Worm (Caenorhabditis elegans) whole organism, young adult: ENCODE data around the gene zgpa-1.
A peak's percentile ranks its signal among the peaks of the same experiment; 100 is the strongest.

Experiments used
- D2030.7 ChIP-seq: fragments of 200-800 bp; sonication (Bioruptor generic); IDR thresholded peaks from 2 replicates; pipeline ENCODE4 v1.3.6; 2022; ENCODE audit warnings: missing genetic modification reagents, missing genetic modification characterization, missing compliant biosample characterization
- F10E7.11 ChIP-seq: sonication (generic microtip); optimal IDR thresholded peaks from 2 replicates; lab custom pipeline; 2017; ENCODE audit warnings: mild to moderate bottlenecking, missing genetic modification characterization, moderate library complexity, missing compliant biosample characterization
- F22D6.2 ChIP-seq: sonication (generic microtip); optimal IDR thresholded peaks from 2 replicates; lab custom pipeline; 2016; ENCODE audit warnings: mild to moderate bottlenecking, missing genetic modification characterization, missing compliant biosample characterization
- F55B11.4 ChIP-seq: sonication (generic microtip); optimal IDR thresholded peaks from 2 replicates; lab custom pipeline; 2016; ENCODE audit warnings: missing compliant biosample characterization, missing genetic modification characterization, borderline replicate concordance; ENCODE audit not compliant: insufficient read depth
- F57C9.4 ChIP-seq: sonication (generic microtip); optimal IDR thresholded peaks from 2 replicates; lab custom pipeline; 2017; ENCODE audit warnings: mild to moderate bottlenecking, missing genetic modification characterization, missing compliant biosample characterization
- K12H6.12 ChIP-seq: fragments of 200-800 bp; sonication (Bioruptor generic); optimal IDR thresholded peaks from 2 replicates; lab custom pipeline; 2018; ENCODE audit warnings: mild to moderate bottlenecking, missing genetic modification characterization, missing compliant biosample characterization
- T26A5.8 ChIP-seq: sonication (generic microtip); optimal IDR thresholded peaks from 2 replicates; lab custom pipeline; 2016; ENCODE audit warnings: missing genetic modification characterization, missing compliant biosample characterization
- Y56A3A.18 ChIP-seq: fragments of 200-800 bp; sonication (Bioruptor generic); IDR thresholded peaks from 2 replicates; pipeline ENCODE4 v1.3.6; 2022; ENCODE audit warnings: missing genetic modification reagents, missing genetic modification characterization, missing compliant biosample characterization
- aptf-2 ChIP-seq: fragments of 200-800 bp; sonication (Bioruptor generic); conservative IDR thresholded peaks from 2 replicates; pipeline ENCODE4 v1.3.6; 2022; ENCODE audit warnings: missing genetic modification reagents, missing genetic modification characterization, missing compliant biosample characterization
- aptf-3 ChIP-seq: fragments of 200-800 bp; sonication (Bioruptor generic); IDR thresholded peaks from 2 replicates; pipeline ENCODE4 v1.3.6; 2022; ENCODE audit warnings: missing genetic modification characterization, missing compliant biosample characterization
- attf-3 ChIP-seq: fragments of 200-800 bp; sonication (Bioruptor generic); conservative IDR thresholded peaks from 2 replicates; pipeline ENCODE4 v1.3.6; 2022; ENCODE audit warnings: missing genetic modification reagents, missing genetic modification characterization, missing compliant biosample characterization
- attf-5 ChIP-seq: fragments of 200-800 bp; sonication (Bioruptor generic); optimal IDR thresholded peaks from 2 replicates; lab custom pipeline; 2018; ENCODE audit warnings: mild to moderate bottlenecking, missing genetic modification characterization, missing compliant biosample characterization
- cebp-1 ChIP-seq, 2 experiments: fragments of 200-800 bp in 1 of 2; sonication (Bioruptor generic) in 1 of 2; sonication (generic microtip) in 1 of 2; IDR thresholded peaks in 1 of 2; optimal IDR thresholded peaks in 1 of 2; 2 replicates each; pipeline versions ENCODE4 v1.3.6 to Lab custom; 2017 to 2022; ENCODE audit warnings: missing compliant biosample characterization in 2 of 2, missing genetic modification characterization in 2 of 2, mild to moderate bottlenecking in 1 of 2, missing genetic modification reagents in 1 of 2, moderate library complexity in 1 of 2
- ceh-100 ChIP-seq: fragments of 200-800 bp; sonication (Bioruptor generic); IDR thresholded peaks from 2 replicates; pipeline ENCODE4 v1.3.6; 2022; ENCODE audit warnings: missing genetic modification reagents, missing genetic modification characterization, missing compliant biosample characterization
- ceh-40 ChIP-seq: fragments of 200-800 bp; sonication (Bioruptor generic); IDR thresholded peaks from 2 replicates; pipeline ENCODE4 v1.3.6; 2022; ENCODE audit warnings: missing genetic modification characterization, missing compliant biosample characterization
- chd-7 ChIP-seq: sonication (generic microtip); optimal IDR thresholded peaks from 2 replicates; lab custom pipeline; 2016; ENCODE audit warnings: mild to moderate bottlenecking, missing genetic modification characterization, moderate library complexity, missing compliant biosample characterization
- dpff-1 ChIP-seq: sonication (generic microtip); optimal IDR thresholded peaks from 2 replicates; lab custom pipeline; 2017; ENCODE audit warnings: mild to moderate bottlenecking, missing genetic modification characterization, missing compliant biosample characterization
- egl-44 ChIP-seq: fragments of 200-800 bp; sonication (Bioruptor generic); IDR thresholded peaks from 2 replicates; pipeline ENCODE4 v1.3.6; 2022; ENCODE audit warnings: missing genetic modification reagents, missing genetic modification characterization, missing compliant biosample characterization
- hlh-26 ChIP-seq: fragments of 200-800 bp; sonication (Bioruptor generic); conservative IDR thresholded peaks from 2 replicates; pipeline ENCODE4 v1.3.6; 2022; ENCODE audit warnings: missing genetic modification reagents, missing genetic modification characterization, missing compliant biosample characterization
- hmg-1.2 ChIP-seq: fragments of 200-800 bp; sonication (Bioruptor generic); IDR thresholded peaks from 2 replicates; pipeline ENCODE4 v1.3.6; 2022; ENCODE audit warnings: missing genetic modification reagents, missing genetic modification characterization, missing compliant biosample characterization
- hrde-1 ChIP-seq: sonication (generic microtip); optimal IDR thresholded peaks from 2 replicates; lab custom pipeline; 2016; ENCODE audit warnings: missing genetic modification characterization, mild to moderate bottlenecking, missing compliant biosample characterization, moderate library complexity, missing genotype, missing genetic modification reagents, borderline replicate concordance
- let-607 ChIP-seq, 2 experiments: fragments of 200-800 bp in 1 of 2; sonication (Bioruptor generic) in 1 of 2; sonication (generic microtip) in 1 of 2; optimal IDR thresholded peaks; 2 replicates each; lab custom pipeline; 2016 to 2018; ENCODE audit warnings: mild to moderate bottlenecking in 2 of 2, missing compliant biosample characterization in 2 of 2, missing genetic modification characterization in 2 of 2, moderate library complexity in 2 of 2, missing genotype in 1 of 2
- lin-26 ChIP-seq: fragments of 200-800 bp; sonication (Bioruptor generic); IDR thresholded peaks from 2 replicates; pipeline ENCODE4 v1.3.6; 2022; ENCODE audit warnings: missing genetic modification reagents, missing genetic modification characterization, missing compliant biosample characterization
- lsl-1 ChIP-seq: fragments of 200-800 bp; sonication (Bioruptor generic); optimal IDR thresholded peaks from 2 replicates; lab custom pipeline; 2018; ENCODE audit warnings: mild to moderate bottlenecking, missing genetic modification characterization, moderate library complexity, missing compliant biosample characterization
- madf-10 ChIP-seq: sonication (generic microtip); optimal IDR thresholded peaks from 2 replicates; lab custom pipeline; 2016; ENCODE audit warnings: mild to moderate bottlenecking, missing genetic modification characterization, missing compliant biosample characterization
- mcd-1 ChIP-seq: fragments of 200-800 bp; sonication (Bioruptor generic); IDR thresholded peaks from 2 replicates; pipeline ENCODE4 v1.3.6; 2022; ENCODE audit warnings: missing genetic modification reagents, missing genetic modification characterization, missing compliant biosample characterization
- mes-4 ChIP-seq: sonication (generic microtip); optimal IDR thresholded peaks from 2 replicates; lab custom pipeline; 2016; ENCODE audit warnings: missing genotype, missing genetic modification characterization, missing compliant biosample characterization
- nhr-27 ChIP-seq: fragments of 200-800 bp; sonication (Bioruptor generic); optimal IDR thresholded peaks from 2 replicates; lab custom pipeline; 2018; ENCODE audit warnings: mild to moderate bottlenecking, missing genetic modification characterization, moderate library complexity, missing compliant biosample characterization
- nhr-80 ChIP-seq: sonication (generic microtip); optimal IDR thresholded peaks from 2 replicates; lab custom pipeline; 2016; ENCODE audit warnings: missing genetic modification characterization, missing compliant biosample characterization
- pha-4 ChIP-seq: fragments of 150-350 bp; sonication (generic microtip); optimal IDR thresholded peaks from 2 replicates; lab custom pipeline; 2014; ENCODE audit warnings: missing biosample characterization, missing genetic modification reagents, missing genetic modification characterization
- rcor-1 ChIP-seq: fragments of 200-800 bp; sonication (Bioruptor generic); IDR thresholded peaks from 2 replicates; pipeline ENCODE4 v1.3.6; 2022; ENCODE audit warnings: missing genetic modification reagents, missing genetic modification characterization, missing compliant biosample characterization
- snpc-3.4 ChIP-seq: sonication (generic microtip); optimal IDR thresholded peaks from 2 replicates; lab custom pipeline; 2017; ENCODE audit warnings: missing genetic modification characterization, mild to moderate bottlenecking, missing compliant biosample characterization, antibody characterized with exemption, moderate library complexity, missing genotype, missing genetic modification reagents
- snpc-4 ChIP-seq, 5 experiments: fragments of 150-350 bp in 1 of 5; sonication (generic microtip) in 4 of 5; optimal IDR thresholded peaks; 2 replicates each; lab custom pipeline; 2014 to 2018; ENCODE audit warnings: missing genetic modification characterization in 5 of 5, missing biosample characterization in 3 of 5, antibody characterized with exemption in 2 of 5, mild to moderate bottlenecking in 2 of 5, missing compliant biosample characterization in 2 of 5, missing genotype in 2 of 5, moderate library complexity in 2 of 5, missing genetic modification reagents in 1 of 5
- tbp1 ChIP-seq: fragments of 200-800 bp; sonication (Bioruptor generic); optimal IDR thresholded peaks from 2 replicates; lab custom pipeline; 2018; ENCODE audit warnings: mild to moderate bottlenecking, missing genetic modification characterization, missing compliant biosample characterization
- tlf-1 ChIP-seq: fragments of 200-800 bp; sonication (Bioruptor generic); optimal IDR thresholded peaks from 2 replicates; lab custom pipeline; 2018; ENCODE audit warnings: mild to moderate bottlenecking, missing genetic modification characterization, missing compliant biosample characterization
- xnd-1 ChIP-seq: sonication (generic microtip); optimal IDR thresholded peaks from 2 replicates; lab custom pipeline; 2016; ENCODE audit warnings: missing genotype, missing genetic modification reagents, missing genetic modification characterization, missing compliant biosample characterization
- zfh-2 ChIP-seq: fragments of 200-800 bp; sonication (Bioruptor generic); conservative IDR thresholded peaks from 2 replicates; pipeline ENCODE4 v1.3.6; 2022; ENCODE audit warnings: missing genetic modification reagents, missing genetic modification characterization, missing compliant biosample characterization
- ztf-18 ChIP-seq: sonication (generic microtip); optimal IDR thresholded peaks from 2 replicates; lab custom pipeline; 2016; ENCODE audit warnings: missing genotype, mild to moderate bottlenecking, missing genetic modification characterization, missing compliant biosample characterization

zgpa-1 gene

ce11 chrIV:7816402-7817102, 3.9 kb upstream of the zgpa-1 start (continued):
- no peak for TF ChIP-seq madf-10 (tag; lab: Kevin White, UChicago)
- TF ChIP-seq rcor-1 (GFP tag; lab: Robert Waterston, UW), result no peak
- no peak for TF ChIP-seq T26A5.8 (tag; lab: Kevin White, UChicago)
- TF ChIP-seq attf-3 (GFP tag; lab: Robert Waterston, UW), result no peak
- TF ChIP-seq D2030.7, result no peak
- TF ChIP-seq ztf-18, result no peak
- no peak for TF ChIP-seq ceh-100 (GFP tag; lab: Robert Waterston, UW)
- no peak for TF ChIP-seq ceh-40 (GFP tag; lab: Robert Waterston, UW)
- TF ChIP-seq nhr-27, result no peak
- no peak for TF ChIP-seq chd-7 (tag; lab: Kevin White, UChicago)
- no peak for TF ChIP-seq F10E7.11 (tag; lab: Kevin White, UChicago)
- no peak for TF ChIP-seq egl-44 (GFP tag; lab: Robert Waterston, UW)

ce11 chrIV:7815683-7816183, 3.1 kb upstream of the zgpa-1 start, which contains the start of gene cdgs-1:
Gene cdgs-1, minus strand, starts transcription at chrIV:7815733.
- TF ChIP-seq attf-3 (GFP tag; lab: Robert Waterston, UW), result no peak
- TF ChIP-seq F22D6.2 (tag; lab: Kevin White, UChicago), result no peak
- no peak for TF ChIP-seq F57C9.4 (tag; lab: Kevin White, UChicago)
- TF ChIP-seq attf-5 (GFP tag; lab: Kevin White, UChicago), result peak; percentile 51
- no peak for TF ChIP-seq mes-4 (tag; lab: Kevin White, UChicago)
- TF ChIP-seq aptf-2 (GFP tag; lab: Robert Waterston, UW), result no peak
- peak; percentile 29 for TF ChIP-seq tbp1 (GFP tag; lab: Kevin White, UChicago)
- TF ChIP-seq lsl-1, result no peak
- no peak for TF ChIP-seq hlh-26 (GFP tag; lab: Robert Waterston, UW)
- TF ChIP-seq let-607 (tag; optimal IDR thresholded peaks at IDR 0.05; lab: Kevin White, UChicago), result no peak
- TF ChIP-seq xnd-1, result no peak
- TF ChIP-seq aptf-3 (GFP tag; lab: Robert Waterston, UW), result no peak
- no peak for TF ChIP-seq mcd-1 (GFP tag; lab: Robert Waterston, UW)
- TF ChIP-seq nhr-80 (tag; lab: Kevin White, UChicago), result peak; percentile 18
- TF ChIP-seq F55B11.4, result no peak
- TF ChIP-seq zfh-2 (GFP tag; lab: Robert Waterston, UW), result no peak
- TF ChIP-seq snpc-3.4 (tag; lab: Kevin White, UChicago), result no peak
- no peak for TF ChIP-seq Y56A3A.18 (GFP tag; lab: Robert Waterston, UW)
- no peak for TF ChIP-seq tlf-1 (GFP tag; lab: Kevin White, UChicago)
- TF ChIP-seq snpc-4 (GFP tag; optimal IDR thresholded peaks at IDR 0.05; lab: Kevin White, UChicago), result no peak
- TF ChIP-seq snpc-4 (tag; optimal IDR thresholded peaks at IDR 0.05; lab: Kevin White, UChicago), result peak in 1 of 4 experiments; percentile 17
- no peak for TF ChIP-seq dpff-1 (tag; lab: Kevin White, UChicago)
- peak; percentile 4 for TF ChIP-seq K12H6.12 (tag; lab: Kevin White, UChicago)
- TF ChIP-seq lin-26 (GFP tag; lab: Robert Waterston, UW), result no peak
- TF ChIP-seq pha-4, result no peak
- peak; percentile 87; the same call in 1 of the 2 replicates for TF ChIP-seq hmg-1.2
- TF ChIP-seq cebp-1 (GFP tag; IDR thresholded peaks at IDR 0.05; lab: Robert Waterston, UW), result no peak
- peak; percentile 60 for TF ChIP-seq cebp-1 (tag; optimal IDR thresholded peaks at IDR 0.05; lab: Kevin White, UChicago)
- TF ChIP-seq hrde-1 (tag; lab: Kevin White, UChicago), result no peak
